Worm (Caenorhabditis elegans) whole organism, L4 larva: ENCODE measurements around the gene sra-31.
A peak's percentile ranks its signal among the peaks of the same experiment; 100 is the strongest.

Experiments
- F10B5.3 ChIP-seq: sonication (generic microtip); optimal IDR thresholded peaks from 2 replicates; lab custom pipeline; 2016; ENCODE audit warnings: mild to moderate bottlenecking, missing genetic modification characterization, missing compliant biosample characterization
- F26F4.8 ChIP-seq: fragments of 200-800 bp; sonication (Bioruptor generic); conservative IDR thresholded peaks from 2 replicates; pipeline ENCODE4 v1.3.6; 2022; ENCODE audit warnings: missing genetic modification characterization, missing compliant biosample characterization
- T26A8.4 ChIP-seq: fragments of 200-800 bp; sonication (Bioruptor generic); IDR thresholded peaks from 2 replicates; pipeline ENCODE4 v1.3.6; 2022; ENCODE audit warnings: missing genetic modification characterization, missing compliant biosample characterization
- Y105C5A.15 ChIP-seq: fragments of 200-800 bp; sonication (Bioruptor generic); IDR thresholded peaks from 2 replicates; pipeline ENCODE4 v1.3.6; 2022; ENCODE audit warnings: missing genetic modification characterization, missing compliant biosample characterization
- Y48G9A.11 ChIP-seq: fragments of 200-800 bp; sonication (Bioruptor generic); IDR thresholded peaks from 2 replicates; pipeline ENCODE4 v1.3.6; 2022; ENCODE audit warnings: missing genetic modification reagents, missing genetic modification characterization, missing compliant biosample characterization
- Y5F2A.4 ChIP-seq: fragments of 200-800 bp; sonication (Bioruptor generic); optimal IDR thresholded peaks from 2 replicates; lab custom pipeline; 2018; ENCODE audit warnings: mild to moderate bottlenecking, missing genetic modification characterization, missing compliant biosample characterization
- Y75B8A.6 ChIP-seq: fragments of 200-800 bp; sonication (Bioruptor generic); IDR thresholded peaks from 2 replicates; pipeline ENCODE4 v1.3.6; 2022; ENCODE audit warnings: missing genetic modification reagents, missing genetic modification characterization, missing compliant biosample characterization
- ZK337.2 ChIP-seq: fragments of 200-800 bp; sonication (Bioruptor generic); IDR thresholded peaks from 2 replicates; pipeline ENCODE4 v1.3.6; 2022; ENCODE audit warnings: missing genetic modification reagents, missing genetic modification characterization, missing compliant biosample characterization
- aha-1 ChIP-seq: fragments of 150-350 bp; peaks from one replicate; lab custom pipeline; 2014; ENCODE audit warnings: missing biosample characterization, missing genetic modification characterization
- aly-2 ChIP-seq: sonication (generic microtip); optimal IDR thresholded peaks from 2 replicates; lab custom pipeline; 2018; ENCODE audit warnings: missing biosample characterization, missing genetic modification characterization
- arid-1 ChIP-seq: fragments of 200-800 bp; sonication (Bioruptor generic); conservative IDR thresholded peaks from 2 replicates; pipeline ENCODE4 v1.3.6; 2022; ENCODE audit warnings: missing genetic modification reagents, missing genetic modification characterization, missing compliant biosample characterization
- ceh-62 ChIP-seq: sonication (generic microtip); optimal IDR thresholded peaks from 2 replicates; lab custom pipeline; 2017; ENCODE audit warnings: missing biosample characterization, missing genetic modification characterization
- ces-1 ChIP-seq: fragments of 150-350 bp; sonication (generic microtip); optimal IDR thresholded peaks from 4 replicates; lab custom pipeline; 2014; ENCODE audit warnings: missing biosample characterization, missing genetic modification reagents, missing genetic modification characterization
- ctbp-1 ChIP-seq: fragments of 200-800 bp; sonication (Bioruptor generic); IDR thresholded peaks from 2 replicates; pipeline ENCODE4 v1.3.6; 2022; ENCODE audit warnings: missing genetic modification reagents, missing genetic modification characterization, missing compliant biosample characterization
- daf-16 ChIP-seq, 3 experiments: sonication (generic microtip); optimal IDR thresholded peaks; 2 replicates each; lab custom pipeline; 2016 to 2017; ENCODE audit warnings: missing genetic modification characterization in 3 of 3, missing genetic modification reagents in 3 of 3, mild to moderate bottlenecking in 2 of 3, missing compliant biosample characterization in 2 of 3, missing biosample characterization in 1 of 3, moderate library complexity in 1 of 3
- dmd-6 ChIP-seq: fragments of 200-800 bp; sonication (Bioruptor generic); IDR thresholded peaks from 2 replicates; pipeline ENCODE4 v1.3.6; 2022; ENCODE audit warnings: missing genetic modification reagents, missing genetic modification characterization, missing compliant biosample characterization
- dpl-1 ChIP-seq: fragments of 150-350 bp; optimal IDR thresholded peaks from 2 replicates; lab custom pipeline; 2014; ENCODE audit warnings: missing biosample characterization, missing genetic modification reagents, missing genetic modification characterization
- dve-1 ChIP-seq: sonication (generic microtip); optimal IDR thresholded peaks from 2 replicates; lab custom pipeline; 2017; ENCODE audit warnings: antibody characterized with exemption, mild to moderate bottlenecking, missing genetic modification characterization, missing compliant biosample characterization; ENCODE audit not compliant: insufficient read depth
- egl-43 ChIP-seq: fragments of 200-800 bp; sonication (Bioruptor generic); IDR thresholded peaks from 2 replicates; pipeline ENCODE4 v1.3.6; 2022; ENCODE audit warnings: missing genetic modification reagents, missing genetic modification characterization, missing compliant biosample characterization
- hif-1 ChIP-seq, 2 experiments: sonication (generic microtip); optimal IDR thresholded peaks; 2 replicates each; lab custom pipeline; 2016 to 2017; ENCODE audit warnings: missing compliant biosample characterization in 2 of 2, missing genetic modification characterization in 2 of 2, missing genetic modification reagents in 2 of 2, missing genotype in 2 of 2, mild to moderate bottlenecking in 1 of 2
- lim-7 ChIP-seq: fragments of 200-800 bp; sonication (Bioruptor generic); IDR thresholded peaks from 2 replicates; pipeline ENCODE4 v1.3.6; 2022; ENCODE audit warnings: missing genetic modification characterization, missing compliant biosample characterization
- lin-1 ChIP-seq: fragments of 200-800 bp; sonication (Bioruptor generic); IDR thresholded peaks from 2 replicates; pipeline ENCODE4 v1.3.6; 2022; ENCODE audit warnings: missing genetic modification reagents, missing genetic modification characterization, missing compliant biosample characterization
- lin-15B ChIP-seq: fragments of 150-350 bp; sonication (generic microtip); optimal IDR thresholded peaks from 3 replicates; lab custom pipeline; 2014; ENCODE audit warnings: missing biosample characterization, missing genetic modification characterization
- lin-38 ChIP-seq: fragments of 200-800 bp; sonication (Bioruptor generic); IDR thresholded peaks from 2 replicates; pipeline ENCODE4 v1.3.6; 2022; ENCODE audit warnings: missing genetic modification reagents, missing genetic modification characterization, missing compliant biosample characterization
- lir-3 ChIP-seq: sonication (generic microtip); optimal IDR thresholded peaks from 2 replicates; lab custom pipeline; 2016; ENCODE audit warnings: mild to moderate bottlenecking, missing genetic modification characterization, missing compliant biosample characterization
- mep-1 ChIP-seq: fragments of 150-350 bp; sonication (generic microtip); optimal IDR thresholded peaks from 3 replicates; lab custom pipeline; 2014; ENCODE audit warnings: missing biosample characterization, missing genetic modification characterization
- mxl-3 ChIP-seq: fragments of 200-800 bp; sonication (Bioruptor generic); optimal IDR thresholded peaks from 2 replicates; lab custom pipeline; 2018; ENCODE audit warnings: mild to moderate bottlenecking, missing genetic modification characterization, missing compliant biosample characterization
- nhr-10 ChIP-seq: fragments of 150-350 bp; optimal IDR thresholded peaks from 2 replicates; lab custom pipeline; 2014; ENCODE audit warnings: missing biosample characterization, missing genetic modification characterization
- nhr-48 ChIP-seq: sonication (generic microtip); optimal IDR thresholded peaks from 2 replicates; lab custom pipeline; 2016; ENCODE audit warnings: mild to moderate bottlenecking, missing genetic modification characterization, missing compliant biosample characterization
- nhr-76 ChIP-seq: fragments of 150-350 bp; optimal IDR thresholded peaks from 2 replicates; lab custom pipeline; 2014; ENCODE audit warnings: missing biosample characterization, missing genetic modification characterization
- saeg-2 ChIP-seq: fragments of 200-800 bp; sonication (Bioruptor generic); IDR thresholded peaks from 2 replicates; pipeline ENCODE4 v1.3.6; 2022; ENCODE audit warnings: missing genetic modification reagents, missing genetic modification characterization, missing compliant biosample characterization
- skn-1 ChIP-seq: fragments of 150-350 bp; optimal IDR thresholded peaks from 2 replicates; lab custom pipeline; 2014; ENCODE audit warnings: missing biosample characterization, missing genetic modification characterization
- snpc-1.2 ChIP-seq: fragments of 200-800 bp; sonication (Bioruptor generic); IDR thresholded peaks from 2 replicates; pipeline ENCODE4 v1.3.6; 2022; ENCODE audit warnings: missing genetic modification reagents, missing genetic modification characterization, missing compliant biosample characterization
- spr-3 ChIP-seq: fragments of 200-800 bp; sonication (Bioruptor generic); optimal IDR thresholded peaks from 2 replicates; lab custom pipeline; 2018; ENCODE audit warnings: mild to moderate bottlenecking, missing genetic modification characterization, missing compliant biosample characterization
- tra-1 ChIP-seq: fragments of 200-800 bp; sonication (Bioruptor generic); IDR thresholded peaks from 2 replicates; pipeline ENCODE4 v1.3.6; 2022; ENCODE audit warnings: missing genetic modification reagents, missing genetic modification characterization, missing compliant biosample characterization
- unc-62 ChIP-seq, 3 experiments: fragments of 150-350 bp in 1 of 3; sonication (generic microtip); optimal IDR thresholded peaks in 2 of 3; peaks in 1 of 3; 1 replicate in 1 of 3; 2 replicates in 2 of 3; lab custom pipeline; 2014 to 2017; ENCODE audit warnings: missing biosample characterization in 3 of 3, missing genetic modification characterization in 3 of 3, missing genetic modification reagents in 3 of 3, missing genotype in 1 of 3
- ztf-7 ChIP-seq: fragments of 150-350 bp; optimal IDR thresholded peaks from 2 replicates; lab custom pipeline; 2014; ENCODE audit warnings: missing biosample characterization, missing genetic modification characterization

Gene sra-31

ce11 chrII:6594151-6594550 lies 15.9 kb upstream of the sra-31 start, which contains the start of gene aipr-1:
Gene aipr-1, minus strand, starts transcription at chrII:6594251.
- TF ChIP-seq lim-7 (no peak), nhr-76 (no peak), dpl-1 (GFP tag; lab: Kevin White, UChicago) (no peak), daf-16 (GFP tag; optimal IDR thresholded peaks at IDR 0.05; lab: Kevin White, UChicago) (no peak), daf-16 (tag; optimal IDR thresholded peaks at IDR 0.05; lab: Kevin White, UChicago) (no peak), Y5F2A.4 (GFP tag; lab: Kevin White, UChicago) (no peak), mxl-3 (GFP tag; lab: Kevin White, UChicago) (no peak), skn-1 (tag; lab: Kevin White, UChicago) (no peak), dve-1 (tag; lab: Kevin White, UChicago) (no peak), aly-2 (no peak), F10B5.3 (no peak), lin-15B (tag; lab: Kevin White, UChicago) (no peak), tra-1 (GFP tag; lab: Robert Waterston, UW) (no peak), saeg-2 (no peak), ceh-62 (tag; lab: Kevin White, UChicago) (no peak), Y75B8A.6 (no peak), hif-1 (tag; optimal IDR thresholded peaks at IDR 0.05; lab: Kevin White, UChicago) (no peak), mep-1 (no peak), aha-1 (tag; lab: Kevin White, UChicago) (no peak)

DNA sequence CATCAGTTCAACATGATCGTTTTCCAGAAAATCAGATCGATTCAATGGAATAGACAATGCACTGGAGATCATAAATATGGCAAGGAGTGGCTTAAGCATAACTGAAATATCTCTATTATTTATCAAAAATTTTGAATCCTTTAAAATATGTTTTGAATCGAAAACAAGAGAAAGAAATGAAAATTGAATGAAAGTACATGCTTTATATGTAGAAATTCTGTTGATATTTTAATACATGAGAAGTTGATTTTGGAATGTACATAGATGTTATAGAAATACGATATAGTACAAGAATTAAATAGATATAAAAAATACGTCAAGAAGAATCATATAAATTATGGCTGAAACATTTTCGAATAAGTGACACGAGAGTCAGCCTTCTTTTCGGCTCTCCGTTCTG lies 14.0 kb upstream of the sra-31 start, which contains the start of gene C56C10.9:
C56C10.9 (minus strand) TSS at position 101 of the 400 bp plus-strand sequence.
- no peak for TF ChIP-seq ctbp-1

ce11 chrII:6591000-6591399 lies 12.7 kb upstream of the sra-31 start:
- TF ChIP-seq lim-7 = no peak
- TF ChIP-seq T26A8.4 (GFP tag; lab: Robert Waterston, UW) = peak; percentile 30; the same call in 1 of the 2 replicates
- TF ChIP-seq lin-1 (GFP tag; lab: Robert Waterston, UW) = no peak
- TF ChIP-seq egl-43 (GFP tag; lab: Robert Waterston, UW) = no peak
- TF ChIP-seq ZK337.2 (GFP tag; lab: Robert Waterston, UW) = no peak
- no peak for TF ChIP-seq Y105C5A.15 (GFP tag; lab: Robert Waterston, UW)
- no peak for TF ChIP-seq daf-16 (GFP tag; optimal IDR thresholded peaks at IDR 0.05; lab: Kevin White, UChicago)
- peak; percentile 19 for TF ChIP-seq daf-16 (tag; optimal IDR thresholded peaks at IDR 0.05; lab: Kevin White, UChicago)
- TF ChIP-seq snpc-1.2 (GFP tag; lab: Robert Waterston, UW) = peak; percentile 8; the same call in 1 of the 2 replicates
- TF ChIP-seq lir-3 (tag; lab: Kevin White, UChicago) = no peak
- no peak for TF ChIP-seq F26F4.8 (GFP tag; lab: Robert Waterston, UW)
- no peak for TF ChIP-seq ztf-7
- no peak for TF ChIP-seq nhr-48 (tag; lab: Kevin White, UChicago)
- no peak for TF ChIP-seq ces-1 (GFP tag; lab: Kevin White, UChicago)
- TF ChIP-seq lin-38 (GFP tag; lab: Robert Waterston, UW) = peak; percentile 41
- TF ChIP-seq spr-3 = no peak
- TF ChIP-seq unc-62 (GFP tag; optimal IDR thresholded peaks at IDR 0.05 in 1 of 2; lab: Kevin White, UChicago) = no peak
- TF ChIP-seq unc-62 (tag; optimal IDR thresholded peaks at IDR 0.05; lab: Kevin White, UChicago) = no peak
- no peak for TF ChIP-seq dmd-6 (GFP tag; lab: Robert Waterston, UW)
- TF ChIP-seq Y48G9A.11 (GFP tag; lab: Robert Waterston, UW) = peak; percentile 50; the same call in 1 of the 2 replicates
- peak; percentile 47; the same call in 1 of the 2 replicates for TF ChIP-seq arid-1 (GFP tag; lab: Robert Waterston, UW)
- no peak for TF ChIP-seq nhr-10
